Worm (Caenorhabditis elegans): ENCODE measurements around the gene rpl-26.

DNA sequence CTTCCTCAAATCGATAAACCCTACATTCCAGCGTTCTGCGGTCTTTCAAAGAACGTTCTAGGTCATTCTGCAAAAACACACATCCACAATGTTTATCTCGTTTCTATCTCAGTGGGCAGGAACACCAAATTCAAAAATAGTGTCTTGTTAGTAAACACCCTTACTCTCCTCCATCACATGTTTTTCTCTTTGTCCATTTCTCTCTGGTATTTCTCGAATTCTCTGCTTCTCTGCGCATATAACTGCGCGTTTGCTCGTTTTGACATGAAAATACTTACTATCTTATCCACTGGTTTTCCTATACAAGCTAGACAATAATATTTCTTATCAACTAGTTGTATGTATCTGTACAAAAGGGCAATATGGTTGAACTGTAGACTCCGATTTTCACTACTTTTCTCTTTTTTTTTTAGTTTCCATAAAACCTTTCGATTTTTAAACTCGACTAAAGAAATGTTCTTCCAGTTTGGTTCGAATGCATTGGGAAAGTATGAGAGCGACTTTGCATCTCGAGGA, 48.1 kb downstream of the rpl-26 start, which contains the start of gene pyr-1:
- no peak for TF ChIP-seq snpc-4 (GFP tag; optimal IDR thresholded peaks at IDR 0.05)
- no peak for TF ChIP-seq snpc-4 (tag; optimal IDR thresholded peaks at IDR 0.05)
- no peak for TF ChIP-seq lin-35 (GFP tag; optimal IDR thresholded peaks at IDR 0.05)
- no peak for TF ChIP-seq ama-1 (optimal IDR thresholded peaks at IDR 0.05)
- TF ChIP-seq ama-1 (GFP tag; optimal IDR thresholded peaks at IDR 0.05), result no peak
- TF ChIP-seq ekl-4 (GFP tag; IDR thresholded peaks at IDR 0.05), result no peak
- no peak for TF ChIP-seq unc-130 (GFP tag; optimal IDR thresholded peaks at IDR 0.05)
- no peak for TF ChIP-seq hlh-12 (tag; optimal IDR thresholded peaks at IDR 0.05)
- no peak for TF ChIP-seq dpl-1 (GFP tag; optimal IDR thresholded peaks at IDR 0.05)
- TF ChIP-seq ceh-91 (GFP tag; IDR thresholded peaks at IDR 0.05), result no peak

Data from whole organism, young adult.